Worm (Caenorhabditis elegans) whole organism, mixed stage, embryonic: ENCODE measurements around the gene str-47.

ENCODE experiments used
- bed-3 ChIP-seq: fragments of 200-800 bp; sonication (Bioruptor generic); optimal IDR thresholded peaks from 3 replicates; lab custom pipeline; 2018; ENCODE audit warnings: mild to moderate bottlenecking, missing genetic modification characterization, moderate library complexity, missing compliant biosample characterization
- ceh-43 ChIP-seq: fragments of 200-800 bp; sonication (Bioruptor generic); optimal IDR thresholded peaks from 2 replicates; lab custom pipeline; 2018; ENCODE audit warnings: mild to moderate bottlenecking, missing genetic modification characterization, moderate library complexity, missing compliant biosample characterization
- elt-1 ChIP-seq: sonication (generic microtip); optimal IDR thresholded peaks from 2 replicates; lab custom pipeline; 2017; ENCODE audit warnings: missing genetic modification characterization, mild to moderate bottlenecking, missing compliant biosample characterization, antibody characterized with exemption, moderate library complexity, borderline replicate concordance; ENCODE audit not compliant: insufficient read depth
- lin-13 ChIP-seq: fragments of 150-350 bp; optimal IDR thresholded peaks from 2 replicates; lab custom pipeline; 2014; ENCODE audit warnings: missing biosample characterization, missing genetic modification characterization
- lsy-2 ChIP-seq: fragments of 150-350 bp; optimal IDR thresholded peaks from 2 replicates; lab custom pipeline; 2014; ENCODE audit warnings: missing biosample characterization, missing genetic modification characterization
- nhr-12 ChIP-seq: fragments of 150-350 bp; optimal IDR thresholded peaks from 2 replicates; lab custom pipeline; 2014; ENCODE audit warnings: missing biosample characterization, missing genetic modification characterization
- nhr-237 ChIP-seq: fragments of 150-350 bp; optimal IDR thresholded peaks from 2 replicates; lab custom pipeline; 2014; ENCODE audit warnings: missing biosample characterization, missing genetic modification characterization
- pha-4 ChIP-seq: fragments of 150-350 bp; optimal IDR thresholded peaks from 2 replicates; lab custom pipeline; 2018; ENCODE audit warnings: missing biosample characterization, missing genetic modification reagents, missing genetic modification characterization
- unc-120 ChIP-seq: sonication (generic microtip); optimal IDR thresholded peaks from 2 replicates; lab custom pipeline; 2017; ENCODE audit warnings: missing genetic modification characterization, missing compliant biosample characterization; ENCODE audit not compliant: poor library complexity, severe bottlenecking
- unc-39 ChIP-seq: fragments of 150-350 bp; optimal IDR thresholded peaks from 2 replicates; lab custom pipeline; 2014; ENCODE audit warnings: missing biosample characterization, missing genetic modification characterization
- unc-62 ChIP-seq: fragments of 150-350 bp; optimal IDR thresholded peaks from 2 replicates; lab custom pipeline; 2014; ENCODE audit warnings: missing biosample characterization, missing genetic modification reagents, missing genetic modification characterization
- ztf-11 ChIP-seq: fragments of 150-350 bp; optimal IDR thresholded peaks from 2 replicates; lab custom pipeline; 2014; ENCODE audit warnings: missing biosample characterization, missing genetic modification characterization

- TF ChIP-seq pha-4 (tag; lab: Kevin White, UChicago): no peak
- TF ChIP-seq nhr-12 (tag; lab: Kevin White, UChicago): no peak
- no peak for TF ChIP-seq lsy-2 (tag; lab: Kevin White, UChicago)
- TF ChIP-seq elt-1 (tag; lab: Kevin White, UChicago): no peak
- no peak for TF ChIP-seq unc-62
- no peak for TF ChIP-seq unc-120 (tag; lab: Kevin White, UChicago)
- no peak for TF ChIP-seq ceh-43 (GFP tag; lab: Kevin White, UChicago)
- TF ChIP-seq ztf-11 (tag; lab: Kevin White, UChicago): no peak
- TF ChIP-seq unc-39 (tag; lab: Kevin White, UChicago): no peak
- no peak for TF ChIP-seq lin-13
- no peak for TF ChIP-seq bed-3 (GFP tag; lab: Kevin White, UChicago)
- TF ChIP-seq nhr-237 (tag; lab: Kevin White, UChicago): no peak
These were observed 40.7 kb upstream of the str-47 start, which contains the start of gene clec-213 for ce11 chrV:7604858-7605257.
